Worm (Caenorhabditis elegans) whole organism, L3 larva: ENCODE results near the gene K02D10.3.

ENCODE experiments used
- R02D3.7 ChIP-seq: fragments of 150-350 bp; optimal IDR thresholded peaks from 2 replicates; lab custom pipeline; 2014; ENCODE audit warnings: missing biosample characterization, missing genetic modification characterization
- elt-1 ChIP-seq: fragments of 150-350 bp; optimal IDR thresholded peaks from 2 replicates; lab custom pipeline; 2014; ENCODE audit warnings: missing biosample characterization, missing genetic modification characterization
- fkh-10 ChIP-seq: sonication (generic microtip); optimal IDR thresholded peaks from 2 replicates; lab custom pipeline; 2017; ENCODE audit warnings: missing biosample characterization, missing genetic modification reagents, missing genetic modification characterization
- nhr-76 ChIP-seq: fragments of 150-350 bp; sonication (generic microtip); optimal IDR thresholded peaks from 5 replicates; lab custom pipeline; 2014; ENCODE audit warnings: missing biosample characterization, missing genetic modification characterization
- nhr-77 ChIP-seq: fragments of 150-350 bp; optimal IDR thresholded peaks from 2 replicates; lab custom pipeline; 2014; ENCODE audit warnings: missing biosample characterization, missing genetic modification characterization
- ztf-4 ChIP-seq: fragments of 150-350 bp; optimal IDR thresholded peaks from 2 replicates; lab custom pipeline; 2014; ENCODE audit warnings: missing biosample characterization, missing genetic modification characterization

DNA sequence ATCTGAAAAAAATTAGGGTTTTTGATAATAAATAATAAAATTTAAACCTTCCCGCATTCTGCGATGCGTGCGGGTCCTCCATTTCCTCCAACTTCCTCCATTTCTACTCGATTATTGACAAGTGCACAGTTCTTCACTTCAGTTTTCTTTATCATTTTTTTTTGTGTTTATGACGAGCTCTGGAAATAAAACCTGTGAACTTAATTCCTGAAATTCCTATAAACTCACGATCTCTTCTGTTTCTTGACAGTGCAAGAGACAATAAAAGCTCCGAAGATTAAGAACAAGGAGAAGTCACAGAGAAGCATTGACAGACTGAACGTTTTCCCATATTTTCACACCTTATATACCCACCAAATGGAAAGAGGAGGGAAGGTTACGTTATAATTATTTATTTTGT lies at the start of gene K02D10.3:
- TF ChIP-seq ztf-4 (no peak), fkh-10 (GFP tag; lab: Kevin White, UChicago) (no peak), elt-1 (tag; lab: Kevin White, UChicago) (no peak), R02D3.7 (tag; lab: Kevin White, UChicago) (no peak), nhr-76 (no peak), nhr-77 (tag; lab: Kevin White, UChicago) (no peak)
